Worm (Caenorhabditis elegans): Measurements from ENCODE around the gene frpr-10.

Gene frpr-10

DNA sequence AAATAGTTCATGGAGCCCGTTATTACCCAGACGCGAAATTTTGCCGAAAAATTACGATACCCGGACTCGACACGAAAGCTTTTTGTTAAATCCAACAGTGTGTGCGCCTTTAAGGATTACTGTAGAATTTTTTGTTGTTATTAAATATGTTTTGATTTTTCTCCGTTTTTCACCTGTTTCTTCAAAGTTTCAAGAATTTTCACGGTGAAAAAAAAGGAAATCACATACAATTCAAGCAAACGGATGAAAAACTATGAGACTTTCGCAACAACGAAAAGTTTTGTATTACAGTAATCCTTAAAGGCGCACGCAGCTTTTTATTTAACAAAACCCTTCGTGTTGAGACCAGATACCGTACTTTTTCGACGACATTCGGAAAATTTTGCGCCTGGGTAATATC lies 3.6 kb upstream of the frpr-10 start:
- TF ChIP-seq ceh-31 (tag; optimal IDR thresholded peaks at IDR 0.05), result no peak
- TF ChIP-seq hlh-30 (tag; optimal IDR thresholded peaks at IDR 0.05; ENCODE audit: insufficient read depth), result no peak
- TF ChIP-seq pag-3 (tag; optimal IDR thresholded peaks at IDR 0.05; ENCODE audit: borderline replicate concordance), result no peak
- no peak for TF ChIP-seq pha-2 (tag; optimal IDR thresholded peaks at IDR 0.05)
- TF ChIP-seq ceh-22 (tag; optimal IDR thresholded peaks at IDR 0.05), result no peak
- TF ChIP-seq lin-11 (tag; optimal IDR thresholded peaks at IDR 0.05), result no peak
- no peak for TF ChIP-seq nfya-1 (tag; optimal IDR thresholded peaks at IDR 0.05)

ce11 chrIV:7955849-7956248 lies 1.8 kb upstream of the frpr-10 start, which contains the start of gene ceh-19:
TSS of gene ceh-19 (minus strand) at chrIV:7955949.
- no peak for TF ChIP-seq syd-9 (tag; optimal IDR thresholded peaks at IDR 0.05)
- no peak for TF ChIP-seq elt-2 (tag; optimal IDR thresholded peaks at IDR 0.05)
- no peak for TF ChIP-seq fkh-6 (tag; optimal IDR thresholded peaks at IDR 0.05)
- TF ChIP-seq ama-1 (optimal IDR thresholded peaks at IDR 0.05), result no peak

ce11 chrIV:7956643-7957317 lies 824 bp upstream of the frpr-10 start, which contains the start of gene csr-1:
TSS of gene csr-1 (plus strand) at chrIV:7957267.
- TF ChIP-seq ceh-6 (GFP tag; optimal IDR thresholded peaks at IDR 0.05) (no peak), fkh-6 (tag; optimal IDR thresholded peaks at IDR 0.05) (no peak)

ce11 chrIV:7958092-7958491 lies 488 bp downstream of the frpr-10 start:
- TF ChIP-seq T23F11.4 (GFP tag; optimal IDR thresholded peaks at IDR 0.05) (no peak), lim-6 (tag; optimal IDR thresholded peaks at IDR 0.05) (no peak), ceh-6 (GFP tag; optimal IDR thresholded peaks at IDR 0.05) (no peak), ceh-22 (tag; optimal IDR thresholded peaks at IDR 0.05) (no peak), sox-4 (tag; optimal IDR thresholded peaks at IDR 0.05) (no peak), unc-42 (tag; optimal IDR thresholded peaks at IDR 0.05) (no peak), pha-4 (tag; optimal IDR thresholded peaks at IDR 0.05) (no peak), syd-9 (tag; optimal IDR thresholded peaks at IDR 0.05) (no peak), sdc-2 (tag; optimal IDR thresholded peaks at IDR 0.05) (no peak), ceh-31 (tag; optimal IDR thresholded peaks at IDR 0.05) (no peak), tbx-7 (tag; optimal IDR thresholded peaks at IDR 0.05) (no peak), ceh-30 (tag; optimal IDR thresholded peaks at IDR 0.05) (no peak), ceh-19 (GFP tag; optimal IDR thresholded peaks at IDR 0.05) (no peak), C38D4.7 (GFP tag; optimal IDR thresholded peaks at IDR 0.05) (no peak), pax-1 (tag; optimal IDR thresholded peaks at IDR 0.05) (no peak), ama-1 (optimal IDR thresholded peaks at IDR 0.05) (no peak), eyg-1 (tag; optimal IDR thresholded peaks at IDR 0.05) (no peak), pha-2 (tag; optimal IDR thresholded peaks at IDR 0.05) (no peak), madf-2 (tag; optimal IDR thresholded peaks at IDR 0.05) (no peak)

DNA sequence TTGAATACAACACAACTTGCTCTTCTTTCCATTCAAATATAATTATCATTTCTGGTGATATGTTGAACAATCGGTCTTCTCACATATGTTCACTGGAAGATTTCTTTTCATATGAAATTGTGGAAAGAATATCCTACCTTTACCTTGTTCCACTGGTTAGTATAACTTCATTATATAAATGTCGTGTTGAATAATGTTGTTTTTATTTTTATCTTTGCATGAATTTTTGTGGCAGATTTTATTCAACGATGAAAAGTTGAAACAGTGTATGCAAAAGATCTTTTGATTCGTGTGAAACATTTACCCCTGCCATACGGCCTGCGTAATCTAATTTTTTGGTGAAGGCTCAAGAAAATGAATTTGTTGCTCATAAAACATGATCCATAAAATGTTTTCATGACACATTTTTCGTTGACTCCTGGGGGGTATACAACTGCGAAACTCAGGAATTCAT lies 4.3 kb downstream of the frpr-10 start:
- TF ChIP-seq F13H6.1 (tag; optimal IDR thresholded peaks at IDR 0.05), result no peak
- no peak for TF ChIP-seq ceh-31 (tag; optimal IDR thresholded peaks at IDR 0.05)
- TF ChIP-seq pqm-1 (tag; optimal IDR thresholded peaks at IDR 0.05), result no peak
- no peak for TF ChIP-seq che-1 (tag; optimal IDR thresholded peaks at IDR 0.05)
- no peak for TF ChIP-seq K09A11.1 (tag; optimal IDR thresholded peaks at IDR 0.05; ENCODE audit: insufficient read depth)
- TF ChIP-seq ttx-3 (tag; optimal IDR thresholded peaks at IDR 0.05), result no peak
- TF ChIP-seq Y22D7AL.16 (tag; optimal IDR thresholded peaks at IDR 0.05), result no peak
- TF ChIP-seq ceh-48 (tag; optimal IDR thresholded peaks at IDR 0.05), result no peak
- no peak for TF ChIP-seq lin-11 (tag; optimal IDR thresholded peaks at IDR 0.05)
- no peak for TF ChIP-seq ceh-30 (tag; optimal IDR thresholded peaks at IDR 0.05)
- TF ChIP-seq ceh-22 (tag; optimal IDR thresholded peaks at IDR 0.05), result no peak
- TF ChIP-seq pat-9 (tag; optimal IDR thresholded peaks at IDR 0.05), result no peak
- TF ChIP-seq C38D4.7 (GFP tag; optimal IDR thresholded peaks at IDR 0.05), result no peak
- TF ChIP-seq elt-2 (tag; optimal IDR thresholded peaks at IDR 0.05), result no peak
- no peak for TF ChIP-seq hlh-15 (tag; optimal IDR thresholded peaks at IDR 0.05)
- TF ChIP-seq K02D7.2 (tag; optimal IDR thresholded peaks at IDR 0.05), result no peak
- TF ChIP-seq ceh-45 (GFP tag; IDR thresholded peaks at IDR 0.05), result no peak
- no peak for TF ChIP-seq hlh-13 (GFP tag; optimal IDR thresholded peaks at IDR 0.05)
- no peak for TF ChIP-seq elt-4 (tag; optimal IDR thresholded peaks at IDR 0.05)
